Fruit fly (Drosophila melanogaster) whole organism, adult: ENCODE results near the gene CG34453.

ENCODE experiments used
- CG7101 ChIP-seq: fragments of 200-800 bp; sonication (Bioruptor generic); optimal IDR thresholded peaks from 2 replicates; lab custom pipeline; 2018; ENCODE audit warnings: missing biosample characterization, mild to moderate bottlenecking, missing genetic modification characterization, moderate library complexity
- Clk ChIP-seq: fragments of 200-800 bp; sonication (Bioruptor generic); optimal IDR thresholded peaks from 2 replicates; lab custom pipeline; 2017; ENCODE audit warnings: missing biosample characterization, missing genetic modification characterization
- Mnt ChIP-seq: fragments of 200-800 bp; sonication (Bioruptor generic); optimal IDR thresholded peaks from 2 replicates; lab custom pipeline; 2016; ENCODE audit warnings: missing biosample characterization, mild to moderate bottlenecking, missing genetic modification characterization
- kay ChIP-seq: fragments of 200-800 bp; sonication (Bioruptor generic); peaks from one replicate; lab custom pipeline; 2016; ENCODE audit warnings: missing biosample characterization, missing genetic modification characterization, borderline replicate concordance
- ovo ChIP-seq: fragments of 200-800 bp; sonication (Bioruptor generic); optimal IDR thresholded peaks from 2 replicates; lab custom pipeline; 2016; ENCODE audit warnings: missing biosample characterization, missing genetic modification characterization
- pad ChIP-seq: fragments of 200-800 bp; sonication (Bioruptor generic); optimal IDR thresholded peaks from 3 replicates; lab custom pipeline; 2017; ENCODE audit warnings: missing biosample characterization, missing genetic modification characterization, mild to moderate bottlenecking, moderate library complexity, missing genetic modification reagents
- tj ChIP-seq: fragments of 200-800 bp; sonication (Bioruptor generic); optimal IDR thresholded peaks from 3 replicates; lab custom pipeline; 2017; ENCODE audit warnings: missing biosample characterization, mild to moderate bottlenecking, missing genetic modification characterization, moderate library complexity

DNA sequence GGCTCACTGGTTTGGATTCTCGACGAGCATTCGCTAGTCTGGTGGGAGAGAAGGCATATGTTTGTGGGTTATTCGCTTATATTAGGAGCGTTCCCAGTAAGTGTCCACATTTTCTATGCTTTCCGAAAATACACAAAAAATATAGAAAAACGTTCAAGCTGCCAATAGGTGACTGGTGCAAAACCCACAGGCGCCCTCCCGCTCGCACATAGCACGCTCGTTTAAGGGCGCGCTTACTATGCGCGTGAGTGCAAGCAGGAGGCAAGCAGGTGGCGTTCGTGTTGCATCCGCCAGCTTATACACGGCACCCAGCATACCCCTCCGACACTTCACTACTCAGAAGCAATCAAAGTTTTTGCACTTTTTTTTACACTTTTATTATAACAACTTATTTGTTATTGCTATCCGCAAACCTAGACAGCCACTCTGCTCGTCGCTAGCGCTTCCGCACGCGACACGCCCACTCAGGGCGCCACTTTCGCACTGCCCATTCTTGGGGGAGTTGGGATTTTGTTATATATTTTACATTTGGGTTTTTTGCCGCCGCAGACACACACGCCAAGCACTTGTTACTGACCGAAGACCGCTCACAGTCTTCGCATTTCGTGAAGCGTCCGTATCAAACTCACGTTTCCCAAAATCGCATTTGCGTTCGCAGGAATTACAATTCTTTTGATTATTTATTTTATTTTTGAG is 34.0 kb downstream of the CG34453 start:
- TF ChIP-seq pad (GFP tag; lab: Kevin White, UChicago) = peak; percentile 97
- TF ChIP-seq Clk (GFP tag; lab: Kevin White, UChicago) = no peak
- peak; percentile 98 for TF ChIP-seq Mnt (GFP tag; lab: Kevin White, UChicago)
- TF ChIP-seq kay (GFP tag; lab: Kevin White, UChicago) = no peak
- no peak for TF ChIP-seq tj (GFP tag; lab: Kevin White, UChicago)
- no peak for TF ChIP-seq CG7101 (tag; lab: Kevin White, UChicago)
- no peak for TF ChIP-seq ovo
